Worm (Caenorhabditis elegans) whole organism, late embryonic: ENCODE results near the gene lin-5.

Source experiments
- C08G9.2 ChIP-seq: sonication (generic microtip); optimal IDR thresholded peaks from 2 replicates; lab custom pipeline; 2016; ENCODE audit warnings: mild to moderate bottlenecking, missing genetic modification characterization, moderate library complexity, missing compliant biosample characterization
- C38D4.7 ChIP-seq: fragments of 200-800 bp; sonication (Bioruptor generic); optimal IDR thresholded peaks from 2 replicates; lab custom pipeline; 2018; ENCODE audit warnings: mild to moderate bottlenecking, missing genetic modification characterization, moderate library complexity, missing compliant biosample characterization
- F13H6.1 ChIP-seq: sonication (generic microtip); optimal IDR thresholded peaks from 2 replicates; lab custom pipeline; 2016; ENCODE audit warnings: missing genetic modification characterization, missing compliant biosample characterization
- K09A11.1 ChIP-seq: sonication (generic microtip); optimal IDR thresholded peaks from 2 replicates; lab custom pipeline; 2017; ENCODE audit warnings: antibody characterized with exemption, mild to moderate bottlenecking, missing genetic modification characterization, missing compliant biosample characterization; ENCODE audit not compliant: insufficient read depth
- T23F11.4 ChIP-seq: fragments of 200-800 bp; sonication (Bioruptor generic); optimal IDR thresholded peaks from 2 replicates; lab custom pipeline; 2018; ENCODE audit warnings: mild to moderate bottlenecking, missing genetic modification characterization, missing compliant biosample characterization
- ama-1 ChIP-seq: fragments of 150-350 bp; optimal IDR thresholded peaks from 2 replicates; lab custom pipeline; 2014
- ceh-14 ChIP-seq: sonication (generic microtip); optimal IDR thresholded peaks from 2 replicates; lab custom pipeline; 2016; ENCODE audit warnings: missing genotype, missing genetic modification characterization, missing compliant biosample characterization
- ceh-18 ChIP-seq: sonication (generic microtip); optimal IDR thresholded peaks from 2 replicates; lab custom pipeline; 2016; ENCODE audit warnings: missing genetic modification characterization, missing compliant biosample characterization
- ceh-2 ChIP-seq: sonication (generic microtip); optimal IDR thresholded peaks from 2 replicates; lab custom pipeline; 2016; ENCODE audit warnings: missing genotype, missing genetic modification characterization, missing compliant biosample characterization
- ceh-24 ChIP-seq: sonication (generic microtip); optimal IDR thresholded peaks from 2 replicates; lab custom pipeline; 2016; ENCODE audit warnings: mild to moderate bottlenecking, missing genetic modification characterization, missing compliant biosample characterization
- ceh-31 ChIP-seq: sonication (generic microtip); optimal IDR thresholded peaks from 2 replicates; lab custom pipeline; 2016; ENCODE audit warnings: missing genetic modification characterization, missing compliant biosample characterization
- ceh-34 ChIP-seq: sonication (generic microtip); optimal IDR thresholded peaks from 2 replicates; lab custom pipeline; 2016; ENCODE audit warnings: mild to moderate bottlenecking, missing genetic modification characterization, missing compliant biosample characterization
- ceh-45 ChIP-seq: fragments of 200-800 bp; sonication (Bioruptor generic); IDR thresholded peaks from 2 replicates; pipeline ENCODE4 v1.3.6; 2022; ENCODE audit warnings: missing genetic modification reagents, missing genetic modification characterization, missing compliant biosample characterization
- ceh-48 ChIP-seq: sonication (generic microtip); optimal IDR thresholded peaks from 2 replicates; lab custom pipeline; 2016; ENCODE audit warnings: missing genetic modification characterization, inconsistent platforms, missing compliant biosample characterization
- ceh-9 ChIP-seq: sonication (generic microtip); optimal IDR thresholded peaks from 2 replicates; lab custom pipeline; 2016; ENCODE audit warnings: mild to moderate bottlenecking, missing genetic modification characterization, inconsistent platforms, missing compliant biosample characterization
- dmd-4 ChIP-seq: sonication (generic microtip); optimal IDR thresholded peaks from 2 replicates; lab custom pipeline; 2016; ENCODE audit warnings: borderline replicate concordance, missing genetic modification characterization, missing compliant biosample characterization
- elt-2 ChIP-seq: sonication (generic microtip); optimal IDR thresholded peaks from 2 replicates; lab custom pipeline; 2016; ENCODE audit warnings: missing genetic modification reagents, missing genetic modification characterization, missing compliant biosample characterization
- ets-4 ChIP-seq: sonication (generic microtip); optimal IDR thresholded peaks from 2 replicates; lab custom pipeline; 2016; ENCODE audit warnings: missing genetic modification characterization, missing compliant biosample characterization
- fax-1 ChIP-seq: sonication (generic microtip); optimal IDR thresholded peaks from 2 replicates; lab custom pipeline; 2016; ENCODE audit warnings: missing genotype, missing genetic modification characterization, missing compliant biosample characterization
- fkh-6 ChIP-seq: sonication (generic microtip); optimal IDR thresholded peaks from 2 replicates; lab custom pipeline; 2016; ENCODE audit warnings: missing genetic modification characterization, missing compliant biosample characterization
- hlh-13 ChIP-seq: fragments of 200-800 bp; sonication (Bioruptor generic); optimal IDR thresholded peaks from 2 replicates; lab custom pipeline; 2018; ENCODE audit warnings: mild to moderate bottlenecking, missing genetic modification characterization, missing compliant biosample characterization
- hlh-6 ChIP-seq: sonication (generic microtip); optimal IDR thresholded peaks from 2 replicates; lab custom pipeline; 2016; ENCODE audit warnings: missing genotype, missing genetic modification characterization, missing compliant biosample characterization
- hlh-8 ChIP-seq: sonication (generic microtip); optimal IDR thresholded peaks from 2 replicates; lab custom pipeline; 2016; ENCODE audit warnings: missing genotype, missing genetic modification characterization, missing compliant biosample characterization
- lin-11 ChIP-seq: fragments of 200-800 bp; sonication (Bioruptor generic); optimal IDR thresholded peaks from 2 replicates; lab custom pipeline; 2018; ENCODE audit warnings: mild to moderate bottlenecking, missing genetic modification characterization, missing compliant biosample characterization
- madf-2 ChIP-seq: sonication (generic microtip); optimal IDR thresholded peaks from 2 replicates; lab custom pipeline; 2017; ENCODE audit warnings: missing genetic modification characterization, missing compliant biosample characterization
- mec-3 ChIP-seq: sonication (generic microtip); optimal IDR thresholded peaks from 2 replicates; lab custom pipeline; 2016; ENCODE audit warnings: borderline replicate concordance, missing genetic modification characterization, missing compliant biosample characterization
- nfya-1 ChIP-seq: sonication (generic microtip); optimal IDR thresholded peaks from 2 replicates; lab custom pipeline; 2017; ENCODE audit warnings: missing genetic modification characterization, mild to moderate bottlenecking, missing compliant biosample characterization, antibody characterized with exemption, moderate library complexity
- nhr-232 ChIP-seq: sonication (generic microtip); optimal IDR thresholded peaks from 2 replicates; lab custom pipeline; 2016; ENCODE audit warnings: missing genetic modification characterization, missing compliant biosample characterization
- pag-3 ChIP-seq: sonication (generic microtip); optimal IDR thresholded peaks from 2 replicates; lab custom pipeline; 2016; ENCODE audit warnings: missing compliant biosample characterization, missing genetic modification characterization, borderline replicate concordance
- pqm-1 ChIP-seq: sonication (generic microtip); optimal IDR thresholded peaks from 2 replicates; lab custom pipeline; 2016; ENCODE audit warnings: missing genetic modification characterization, missing compliant biosample characterization
- ref-2 ChIP-seq: sonication (generic microtip); optimal IDR thresholded peaks from 2 replicates; lab custom pipeline; 2016; ENCODE audit warnings: missing genetic modification characterization, missing compliant biosample characterization
- rnt-1 ChIP-seq: sonication (generic microtip); optimal IDR thresholded peaks from 2 replicates; lab custom pipeline; 2016; ENCODE audit warnings: missing genetic modification characterization, missing compliant biosample characterization
- sdc-2 ChIP-seq: sonication (generic microtip); optimal IDR thresholded peaks from 2 replicates; lab custom pipeline; 2016; ENCODE audit warnings: missing genotype, missing genetic modification characterization, missing compliant biosample characterization
- tbx-2 ChIP-seq: sonication (generic microtip); optimal IDR thresholded peaks from 2 replicates; lab custom pipeline; 2016; ENCODE audit warnings: missing genetic modification characterization, missing compliant biosample characterization
- tbx-7 ChIP-seq: sonication (generic microtip); optimal IDR thresholded peaks from 2 replicates; lab custom pipeline; 2016; ENCODE audit warnings: missing genotype, missing genetic modification characterization, missing compliant biosample characterization
- unc-42 ChIP-seq: sonication (generic microtip); optimal IDR thresholded peaks from 2 replicates; lab custom pipeline; 2016; ENCODE audit warnings: missing genotype, missing genetic modification characterization, missing compliant biosample characterization
- zip-5 ChIP-seq: sonication (generic microtip); optimal IDR thresholded peaks from 2 replicates; lab custom pipeline; 2016; ENCODE audit warnings: missing genetic modification characterization, missing compliant biosample characterization
- ztf-16 ChIP-seq: sonication (generic microtip); optimal IDR thresholded peaks from 2 replicates; lab custom pipeline; 2017; ENCODE audit warnings: missing genetic modification characterization, missing compliant biosample characterization

Gene lin-5

ce11 chrII:7857485-7858010 lies 2.8 kb upstream of the lin-5 start, which contains the start of the genes cec-3 and T09A5.15:
Gene cec-3 (minus strand): TSS chrII:7857600.
Gene T09A5.15 (plus strand): TSS chrII:7857960.
- TF ChIP-seq hlh-8 (tag; lab: Kevin White, UChicago) (peak; percentile 47), elt-2 (tag; lab: Kevin White, UChicago) (peak; percentile 49), tbx-2 (tag; lab: Kevin White, UChicago) (peak; percentile 82), C38D4.7 (GFP tag; lab: Kevin White, UChicago) (no peak), C08G9.2 (peak; percentile 69), pqm-1 (no peak), ceh-45 (GFP tag; lab: Robert Waterston, UW) (no peak), sdc-2 (no peak), mec-3 (tag; lab: Kevin White, UChicago) (no peak), F13H6.1 (peak; percentile 27), ceh-34 (tag; lab: Kevin White, UChicago) (peak; percentile 63), unc-42 (tag; lab: Kevin White, UChicago) (peak; percentile 41), dmd-4 (tag; lab: Kevin White, UChicago) (no peak), hlh-6 (tag; lab: Kevin White, UChicago) (no peak), rnt-1 (no peak), ceh-14 (tag; lab: Kevin White, UChicago) (peak; percentile 38), hlh-13 (GFP tag; lab: Kevin White, UChicago) (no peak), zip-5 (tag; lab: Kevin White, UChicago) (peak; percentile 68), nhr-232 (tag; lab: Kevin White, UChicago) (no peak), ztf-16 (no peak), ceh-48 (tag; lab: Kevin White, UChicago) (no peak), tbx-7 (tag; lab: Kevin White, UChicago) (peak; percentile 31), nfya-1 (tag; lab: Kevin White, UChicago) (peak; percentile 42), madf-2 (no peak), ama-1 (lab: Kevin White, UChicago) (no peak), lin-11 (no peak), ceh-24 (tag; lab: Kevin White, UChicago) (no peak), ref-2 (tag; lab: Kevin White, UChicago) (peak; percentile 51), ets-4 (tag; lab: Kevin White, UChicago) (peak; percentile 55), fkh-6 (tag; lab: Kevin White, UChicago) (no peak), ceh-9 (tag; lab: Kevin White, UChicago) (no peak), ceh-18 (tag; lab: Kevin White, UChicago) (peak; percentile 15), ceh-31 (tag; lab: Kevin White, UChicago) (peak; percentile 79), T23F11.4 (no peak), fax-1 (tag; lab: Kevin White, UChicago) (peak; percentile 12), ceh-2 (tag; lab: Kevin White, UChicago) (peak; percentile 65)

ce11 chrII:7858101-7858500 lies 2.3 kb upstream of the lin-5 start, which contains the start of gene sds-22:
Gene sds-22 (plus strand): TSS chrII:7858401.
- TF ChIP-seq pqm-1 = no peak
- no peak for TF ChIP-seq pag-3 (tag; lab: Kevin White, UChicago)
- TF ChIP-seq C08G9.2 = no peak
- TF ChIP-seq K09A11.1 (tag; lab: Kevin White, UChicago) = no peak

ce11 chrII:7863480-7864125 lies 3.2 kb downstream of the lin-5 start:
- TF ChIP-seq pag-3 (tag; lab: Kevin White, UChicago) (no peak), K09A11.1 (tag; lab: Kevin White, UChicago) (peak; percentile 29)
